Fruit fly (Drosophila melanogaster): ENCODE data around the gene HLH4C.

DNA sequence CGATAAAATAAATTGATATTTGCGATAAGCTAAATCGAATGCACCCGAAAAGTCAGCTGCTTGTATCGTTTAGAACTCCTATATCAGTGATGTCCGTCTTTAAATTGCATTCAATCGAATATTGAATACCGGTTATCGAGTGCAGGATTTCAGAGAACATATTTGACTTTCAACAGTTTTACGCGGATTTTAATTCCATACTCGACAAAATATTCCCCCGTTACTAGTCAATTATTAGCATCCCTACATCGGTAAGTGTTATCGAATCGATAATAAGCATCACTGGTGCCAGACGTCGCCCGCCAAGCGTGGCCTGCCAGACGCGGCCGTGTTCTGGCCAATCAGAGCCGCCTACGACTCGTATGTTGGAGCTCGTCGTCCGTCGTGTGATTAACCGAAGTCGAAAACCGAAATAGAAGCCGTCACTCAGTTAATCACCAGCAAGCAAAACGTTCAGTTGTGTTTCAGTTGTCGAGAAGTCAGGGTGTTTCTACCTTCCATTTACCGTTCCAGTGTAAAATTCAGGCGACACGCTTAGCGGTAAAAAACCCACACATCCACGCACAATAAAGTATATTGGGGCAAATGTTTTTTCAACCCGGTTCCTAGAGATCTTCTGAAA lies 40.7 kb upstream of the HLH4C start, which contains the start of gene ctp:
- TF ChIP-seq CG10631 (GFP tag; optimal IDR thresholded peaks at IDR 0.05) (peak; percentile 36), CG4318 (GFP tag; optimal IDR thresholded peaks at IDR 0.05) (no peak), achi (GFP tag; optimal IDR thresholded peaks at IDR 0.05) (peak; percentile 49), CG6854 (GFP tag; optimal IDR thresholded peaks at IDR 0.05) (peak; percentile 47), CG15336 (GFP tag; IDR thresholded peaks at IDR 0.05) (peak; percentile 15; the same call in 1 of the 2 replicates), Eip93F (GFP tag; optimal IDR thresholded peaks at IDR 0.05) (no peak), Gug (GFP tag; IDR thresholded peaks at IDR 0.05) (0 out of 2 replicates have a peak, but pooled peaks have one; percentile 10), dsx (GFP tag; optimal IDR thresholded peaks at IDR 0.05; ENCODE audit: poor library complexity, severe bottlenecking) (peak; percentile 38), Sox14 (GFP tag; optimal IDR thresholded peaks at IDR 0.05) (peak; percentile 32)

Measured in whole organism, prepupa.